Fruit fly (Drosophila melanogaster) S2 (cell line): ENCODE data around the gene CG8219.
A peak's percentile ranks its signal among the peaks of the same experiment; 100 is the strongest.

Source experiments
- CG8478 ChIP-seq: fragments of >200 bp; optimal IDR thresholded peaks from 2 replicates; lab custom pipeline; 2018
- CTCF ChIP-seq, 2 experiments: fragments of >200 bp; optimal IDR thresholded peaks; 2 replicates each; lab custom pipeline; 2018

dm6 chr3L:6192822-6193555, 7.3 kb upstream of the CG8219 start, which contains the start of the genes Sf3b6 and Tnpo:
- TF ChIP-seq CG8478, result no peak
- peak in 1 of 2 experiments; percentile 4 for TF ChIP-seq CTCF (optimal IDR thresholded peaks at IDR 0.05; lab: Kevin White, UChicago)
